Worm (Caenorhabditis elegans): Measurements from ENCODE around the gene K02D10.3.
A peak's percentile ranks its signal among the peaks of the same experiment; 100 is the strongest.

The K02D10.3 gene

ce11 chrIII:8795595-8796141 is 23.9 kb upstream of the K02D10.3 start:
- TF ChIP-seq him-1 (tag; optimal IDR thresholded peaks at IDR 0.05) (peak; percentile 96), W03F9.2 (tag; optimal IDR thresholded peaks at IDR 0.05) (peak; percentile 86), dao-5 (tag; optimal IDR thresholded peaks at IDR 0.05) (peak; percentile 46)

- TF ChIP-seq dao-5 (tag; optimal IDR thresholded peaks at IDR 0.05) (no peak), W03F9.2 (tag; optimal IDR thresholded peaks at IDR 0.05) (no peak)
Observed at ce11 chrIII:8794793-8795192, 23.0 kb upstream of the K02D10.3 start.

ce11 chrIII:8792251-8792650 is 20.5 kb upstream of the K02D10.3 start, which contains the start of gene ztf-1:
TSS of gene ztf-1 (minus strand) at chrIII:8792351.
- TF ChIP-seq dao-5 (tag; optimal IDR thresholded peaks at IDR 0.05) (no peak), him-1 (tag; optimal IDR thresholded peaks at IDR 0.05) (no peak), W03F9.2 (tag; optimal IDR thresholded peaks at IDR 0.05) (no peak)

- TF ChIP-seq him-1 (tag; optimal IDR thresholded peaks at IDR 0.05) (no peak), dao-5 (tag; optimal IDR thresholded peaks at IDR 0.05) (no peak), W03F9.2 (tag; optimal IDR thresholded peaks at IDR 0.05) (no peak)
Observed at ce11 chrIII:8791235-8791634, 19.5 kb upstream of the K02D10.3 start, which contains the start of the genes zfp-1 and F54F2.14. TSS of gene zfp-1 (plus strand) at chrIII:8791535. TSS of gene F54F2.14 (plus strand) at chrIII:8791546.

- TF ChIP-seq him-1 (tag; optimal IDR thresholded peaks at IDR 0.05) (peak; percentile 10), dao-5 (tag; optimal IDR thresholded peaks at IDR 0.05) (no peak), W03F9.2 (tag; optimal IDR thresholded peaks at IDR 0.05) (no peak)
Observed at ce11 chrIII:8788690-8789089, 16.9 kb upstream of the K02D10.3 start.

- TF ChIP-seq dao-5 (tag; optimal IDR thresholded peaks at IDR 0.05), result no peak
- no peak for TF ChIP-seq him-1 (tag; optimal IDR thresholded peaks at IDR 0.05)
- no peak for TF ChIP-seq W03F9.2 (tag; optimal IDR thresholded peaks at IDR 0.05)
Observed at ce11 chrIII:8786077-8786476, 14.3 kb upstream of the K02D10.3 start, which contains the start of gene K02D10.8. TSS of gene K02D10.8 (plus strand) at chrIII:8786377.

- TF ChIP-seq him-1 (tag; optimal IDR thresholded peaks at IDR 0.05), result peak; percentile 21
- no peak for TF ChIP-seq W03F9.2 (tag; optimal IDR thresholded peaks at IDR 0.05)
- TF ChIP-seq dao-5 (tag; optimal IDR thresholded peaks at IDR 0.05), result no peak
Observed at ce11 chrIII:8785426-8785825, 13.7 kb upstream of the K02D10.3 start.

ce11 chrIII:8784500-8784899 is 12.7 kb upstream of the K02D10.3 start:
- TF ChIP-seq him-1 (tag; optimal IDR thresholded peaks at IDR 0.05) (no peak), W03F9.2 (tag; optimal IDR thresholded peaks at IDR 0.05) (no peak), dao-5 (tag; optimal IDR thresholded peaks at IDR 0.05) (no peak)

ce11 chrIII:8782744-8783143 is 11.0 kb upstream of the K02D10.3 start:
- TF ChIP-seq him-1 (tag; optimal IDR thresholded peaks at IDR 0.05) (no peak), dao-5 (tag; optimal IDR thresholded peaks at IDR 0.05) (no peak), W03F9.2 (tag; optimal IDR thresholded peaks at IDR 0.05) (no peak)

ce11 chrIII:8782080-8782479 is 10.3 kb upstream of the K02D10.3 start:
- TF ChIP-seq dao-5 (tag; optimal IDR thresholded peaks at IDR 0.05) (no peak), W03F9.2 (tag; optimal IDR thresholded peaks at IDR 0.05) (no peak), him-1 (tag; optimal IDR thresholded peaks at IDR 0.05) (no peak)

- TF ChIP-seq him-1 (tag; optimal IDR thresholded peaks at IDR 0.05) (no peak), dao-5 (tag; optimal IDR thresholded peaks at IDR 0.05) (no peak), W03F9.2 (tag; optimal IDR thresholded peaks at IDR 0.05) (no peak)
Observed at ce11 chrIII:8780473-8780872, 8.7 kb upstream of the K02D10.3 start.

- TF ChIP-seq him-1 (tag; optimal IDR thresholded peaks at IDR 0.05), result no peak
- no peak for TF ChIP-seq dao-5 (tag; optimal IDR thresholded peaks at IDR 0.05)
- TF ChIP-seq W03F9.2 (tag; optimal IDR thresholded peaks at IDR 0.05), result no peak
Observed at ce11 chrIII:8779912-8780311, 8.2 kb upstream of the K02D10.3 start, which contains the start of gene K02D10.4. TSS of gene K02D10.4 (minus strand) at chrIII:8780012.

ce11 chrIII:8775953-8776352 is 4.2 kb upstream of the K02D10.3 start, which contains the start of gene snap-29:
TSS of gene snap-29 (plus strand) at chrIII:8776253.
- TF ChIP-seq W03F9.2 (tag; optimal IDR thresholded peaks at IDR 0.05), result no peak
- no peak for TF ChIP-seq dao-5 (tag; optimal IDR thresholded peaks at IDR 0.05)
- no peak for TF ChIP-seq him-1 (tag; optimal IDR thresholded peaks at IDR 0.05)

ce11 chrIII:8773375-8773774 is 1.6 kb upstream of the K02D10.3 start:
- TF ChIP-seq him-1 (tag; optimal IDR thresholded peaks at IDR 0.05), result no peak
- TF ChIP-seq W03F9.2 (tag; optimal IDR thresholded peaks at IDR 0.05), result no peak
- no peak for TF ChIP-seq dao-5 (tag; optimal IDR thresholded peaks at IDR 0.05)

Data from whole organism, L4/young adult.